Worm (Caenorhabditis elegans) whole organism, L4 larva: ENCODE results near the gene mig-21.

Experiments used
- R02D3.7 ChIP-seq: fragments of 150-350 bp; sonication (generic microtip); optimal IDR thresholded peaks from 3 replicates; lab custom pipeline; 2014; ENCODE audit warnings: missing biosample characterization, missing genetic modification characterization
- T26A8.4 ChIP-seq: fragments of 200-800 bp; sonication (Bioruptor generic); IDR thresholded peaks from 2 replicates; pipeline ENCODE4 v1.3.6; 2022; ENCODE audit warnings: missing genetic modification characterization, missing compliant biosample characterization
- Y48G9A.11 ChIP-seq: fragments of 200-800 bp; sonication (Bioruptor generic); IDR thresholded peaks from 2 replicates; pipeline ENCODE4 v1.3.6; 2022; ENCODE audit warnings: missing genetic modification reagents, missing genetic modification characterization, missing compliant biosample characterization
- Y75B8A.6 ChIP-seq: fragments of 200-800 bp; sonication (Bioruptor generic); IDR thresholded peaks from 2 replicates; pipeline ENCODE4 v1.3.6; 2022; ENCODE audit warnings: missing genetic modification reagents, missing genetic modification characterization, missing compliant biosample characterization
- ZK337.2 ChIP-seq: fragments of 200-800 bp; sonication (Bioruptor generic); IDR thresholded peaks from 2 replicates; pipeline ENCODE4 v1.3.6; 2022; ENCODE audit warnings: missing genetic modification reagents, missing genetic modification characterization, missing compliant biosample characterization
- arid-1 ChIP-seq: fragments of 200-800 bp; sonication (Bioruptor generic); conservative IDR thresholded peaks from 2 replicates; pipeline ENCODE4 v1.3.6; 2022; ENCODE audit warnings: missing genetic modification reagents, missing genetic modification characterization, missing compliant biosample characterization
- ceh-44 ChIP-seq: fragments of 200-800 bp; sonication (Bioruptor generic); IDR thresholded peaks from 2 replicates; pipeline ENCODE4 v1.3.6; 2022; ENCODE audit warnings: missing genetic modification reagents, missing genetic modification characterization, missing compliant biosample characterization
- ceh-62 ChIP-seq: sonication (generic microtip); optimal IDR thresholded peaks from 2 replicates; lab custom pipeline; 2017; ENCODE audit warnings: missing biosample characterization, missing genetic modification characterization
- ctbp-1 ChIP-seq: fragments of 200-800 bp; sonication (Bioruptor generic); IDR thresholded peaks from 2 replicates; pipeline ENCODE4 v1.3.6; 2022; ENCODE audit warnings: missing genetic modification reagents, missing genetic modification characterization, missing compliant biosample characterization
- daf-16 ChIP-seq, 3 experiments: sonication (generic microtip); optimal IDR thresholded peaks; 2 replicates each; lab custom pipeline; 2016 to 2017; ENCODE audit warnings: missing genetic modification characterization in 3 of 3, missing genetic modification reagents in 3 of 3, mild to moderate bottlenecking in 2 of 3, missing compliant biosample characterization in 2 of 3, missing biosample characterization in 1 of 3, moderate library complexity in 1 of 3
- dmd-6 ChIP-seq: fragments of 200-800 bp; sonication (Bioruptor generic); IDR thresholded peaks from 2 replicates; pipeline ENCODE4 v1.3.6; 2022; ENCODE audit warnings: missing genetic modification reagents, missing genetic modification characterization, missing compliant biosample characterization
- dmd-9 ChIP-seq: fragments of 200-800 bp; sonication (Bioruptor generic); IDR thresholded peaks from 2 replicates; pipeline ENCODE4 v1.3.6; 2022; ENCODE audit warnings: missing genetic modification reagents, missing genetic modification characterization, missing compliant biosample characterization
- dve-1 ChIP-seq: sonication (generic microtip); optimal IDR thresholded peaks from 2 replicates; lab custom pipeline; 2017; ENCODE audit warnings: antibody characterized with exemption, mild to moderate bottlenecking, missing genetic modification characterization, missing compliant biosample characterization; ENCODE audit not compliant: insufficient read depth
- hif-1 ChIP-seq, 2 experiments: sonication (generic microtip); optimal IDR thresholded peaks; 2 replicates each; lab custom pipeline; 2016 to 2017; ENCODE audit warnings: missing compliant biosample characterization in 2 of 2, missing genetic modification characterization in 2 of 2, missing genetic modification reagents in 2 of 2, missing genotype in 2 of 2, mild to moderate bottlenecking in 1 of 2
- hlh-11 ChIP-seq: fragments of 200-800 bp; sonication (Bioruptor generic); optimal IDR thresholded peaks from 2 replicates; lab custom pipeline; 2018; ENCODE audit warnings: mild to moderate bottlenecking, missing genetic modification characterization, missing compliant biosample characterization
- hlh-30 ChIP-seq: sonication (generic microtip); optimal IDR thresholded peaks from 2 replicates; lab custom pipeline; 2017; ENCODE audit warnings: antibody characterized with exemption, mild to moderate bottlenecking, missing genetic modification characterization, missing compliant biosample characterization; ENCODE audit not compliant: insufficient read depth
- hmg-1.1 ChIP-seq: fragments of 200-800 bp; sonication (Bioruptor generic); IDR thresholded peaks from 2 replicates; pipeline ENCODE4 v1.3.6; 2022; ENCODE audit warnings: missing genetic modification reagents, missing genetic modification characterization, missing compliant biosample characterization
- jun-1 ChIP-seq: fragments of 150-350 bp; optimal IDR thresholded peaks from 2 replicates; lab custom pipeline; 2014; ENCODE audit warnings: missing biosample characterization, missing genetic modification reagents, missing genetic modification characterization
- lim-7 ChIP-seq: fragments of 200-800 bp; sonication (Bioruptor generic); IDR thresholded peaks from 2 replicates; pipeline ENCODE4 v1.3.6; 2022; ENCODE audit warnings: missing genetic modification characterization, missing compliant biosample characterization
- lsy-2 ChIP-seq, 2 experiments: fragments of 150-350 bp in 1 of 2; sonication (generic microtip) in 1 of 2; optimal IDR thresholded peaks; 2 replicates each; lab custom pipeline; 2014 to 2017; ENCODE audit warnings: missing biosample characterization in 2 of 2, missing genetic modification characterization in 2 of 2
- madf-5 ChIP-seq, 2 experiments: fragments of 200-800 bp; sonication (Bioruptor generic); IDR thresholded peaks; 2 replicates each; pipeline ENCODE4 v1.3.6; 2022; ENCODE audit warnings: missing compliant biosample characterization in 2 of 2, missing genetic modification characterization in 2 of 2
- mep-1 ChIP-seq: fragments of 150-350 bp; sonication (generic microtip); optimal IDR thresholded peaks from 3 replicates; lab custom pipeline; 2014; ENCODE audit warnings: missing biosample characterization, missing genetic modification characterization
- mes-2 ChIP-seq: sonication (generic microtip); optimal IDR thresholded peaks from 2 replicates; lab custom pipeline; 2016; ENCODE audit warnings: missing genotype, mild to moderate bottlenecking, missing genetic modification characterization, missing compliant biosample characterization; ENCODE audit not compliant: poor library complexity, severe bottlenecking
- nhr-111 ChIP-seq: fragments of 200-800 bp; sonication (Bioruptor generic); optimal IDR thresholded peaks from 2 replicates; lab custom pipeline; 2018; ENCODE audit warnings: mild to moderate bottlenecking, missing genetic modification characterization, missing compliant biosample characterization
- nhr-28 ChIP-seq: fragments of 150-350 bp; optimal IDR thresholded peaks from 2 replicates; lab custom pipeline; 2014; ENCODE audit warnings: missing biosample characterization, missing genetic modification characterization
- nhr-6 ChIP-seq: fragments of 150-350 bp; optimal IDR thresholded peaks from 2 replicates; lab custom pipeline; 2014; ENCODE audit warnings: missing biosample characterization, missing genetic modification characterization
- pha-4 ChIP-seq, 2 experiments: fragments of 150-350 bp in 1 of 2; fragments of 200-800 bp in 1 of 2; sonication (Bioruptor generic) in 1 of 2; IDR thresholded peaks in 1 of 2; optimal IDR thresholded peaks in 1 of 2; 2 replicates each; pipeline versions ENCODE4 v1.3.6 to Lab custom; 2014 to 2022; ENCODE audit warnings: missing genetic modification characterization in 2 of 2, missing genetic modification reagents in 2 of 2, missing biosample characterization in 1 of 2, missing compliant biosample characterization in 1 of 2
- rbr-2 ChIP-seq: sonication (generic microtip); optimal IDR thresholded peaks from 2 replicates; lab custom pipeline; 2016; ENCODE audit warnings: missing genotype, missing genetic modification characterization, missing compliant biosample characterization
- sdz-12 ChIP-seq: fragments of 200-800 bp; sonication (Bioruptor generic); optimal IDR thresholded peaks from 2 replicates; lab custom pipeline; 2018; ENCODE audit warnings: mild to moderate bottlenecking, missing genetic modification characterization, missing compliant biosample characterization
- spr-1 ChIP-seq: sonication (generic microtip); optimal IDR thresholded peaks from 2 replicates; lab custom pipeline; 2016; ENCODE audit warnings: mild to moderate bottlenecking, missing genetic modification characterization, missing compliant biosample characterization
- zip-11 ChIP-seq: fragments of 200-800 bp; sonication (Bioruptor generic); IDR thresholded peaks from 2 replicates; pipeline ENCODE4 v1.3.6; 2022; ENCODE audit warnings: missing genetic modification characterization, missing compliant biosample characterization

The mig-21 gene

DNA sequence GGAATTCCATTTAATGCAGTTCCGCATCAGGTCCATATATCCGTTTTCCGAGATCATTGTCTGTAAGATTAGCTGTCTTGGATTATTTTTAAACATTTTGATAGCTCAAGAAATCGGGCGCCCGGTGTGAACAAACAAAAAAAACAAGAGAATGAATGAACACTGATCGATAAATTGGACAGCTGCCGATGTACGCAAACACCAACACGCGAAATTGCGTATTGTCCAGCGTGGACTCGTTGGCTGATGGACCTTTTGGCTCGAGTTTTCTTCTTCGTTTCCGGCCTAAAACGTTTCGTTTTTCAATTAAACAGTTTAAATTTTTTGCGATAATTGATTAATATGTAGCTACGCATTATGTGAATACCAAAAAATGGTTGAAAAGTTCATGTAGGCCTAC lies 27.9 kb upstream of the mig-21 start, which contains the start of gene dpff-1:
dpff-1 (minus strand) TSS at position 288 of the 400 bp plus-strand sequence.
- TF ChIP-seq hmg-1.1 (GFP tag; lab: Robert Waterston, UW) (peak; percentile 39; the same call in 1 of the 2 replicates), lsy-2 (tag; optimal IDR thresholded peaks at IDR 0.05; lab: Kevin White, UChicago) (peak in 1 of 2 experiments; percentile 43), dmd-6 (GFP tag; lab: Robert Waterston, UW) (0 out of 2 replicates have a peak, but pooled peaks have one; percentile 7), mes-2 (peak; percentile 64), sdz-12 (GFP tag; lab: Kevin White, UChicago) (no peak), hif-1 (tag; optimal IDR thresholded peaks at IDR 0.05; lab: Kevin White, UChicago) (no peak), jun-1 (tag; lab: Kevin White, UChicago) (no peak), ceh-44 (GFP tag; lab: Robert Waterston, UW) (no peak), mep-1 (tag; lab: Kevin White, UChicago) (peak; percentile 12), hlh-11 (tag; lab: Kevin White, UChicago) (peak; percentile 12), dve-1 (tag; lab: Kevin White, UChicago) (peak; percentile 30), hlh-30 (tag; lab: Kevin White, UChicago) (peak; percentile 16), spr-1 (tag; lab: Kevin White, UChicago) (no peak)

ce11 chrIII:5902558-5902957 lies 24.4 kb upstream of the mig-21 start:
- TF ChIP-seq R02D3.7 (tag; lab: Kevin White, UChicago) = no peak
- TF ChIP-seq hlh-11 (tag; lab: Kevin White, UChicago) = no peak
- TF ChIP-seq zip-11 (GFP tag; lab: Robert Waterston, UW) = no peak
- no peak for TF ChIP-seq nhr-111 (GFP tag; lab: Kevin White, UChicago)
- TF ChIP-seq lim-7 (GFP tag; lab: Robert Waterston, UW) = no peak
- TF ChIP-seq arid-1 (GFP tag; lab: Robert Waterston, UW) = no peak
- no peak for TF ChIP-seq ceh-44 (GFP tag; lab: Robert Waterston, UW)
- no peak for TF ChIP-seq Y75B8A.6 (GFP tag; lab: Robert Waterston, UW)
- TF ChIP-seq dmd-9 = no peak
- TF ChIP-seq ceh-62 (tag; lab: Kevin White, UChicago) = no peak
- no peak for TF ChIP-seq rbr-2 (tag; lab: Kevin White, UChicago)
- no peak for TF ChIP-seq ZK337.2 (GFP tag; lab: Robert Waterston, UW)

DNA sequence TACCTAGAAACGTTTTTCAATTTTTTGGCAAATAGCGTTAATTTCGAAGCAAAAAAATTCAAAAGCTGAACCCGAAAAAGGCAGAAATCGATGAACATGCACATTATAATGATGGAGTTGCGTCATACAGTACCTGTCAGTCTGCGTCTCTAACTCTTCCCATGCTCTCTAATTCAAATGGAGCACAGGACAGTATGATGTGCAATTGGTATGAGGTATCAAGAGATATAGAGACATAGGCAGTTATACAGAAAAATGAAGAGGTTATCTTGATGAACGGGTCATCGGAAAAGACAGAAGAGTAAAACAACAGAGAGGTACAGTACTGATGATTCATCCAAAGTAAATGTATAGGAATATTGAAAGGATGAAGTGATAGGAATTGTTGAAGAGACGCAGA lies 22.5 kb upstream of the mig-21 start:
- TF ChIP-seq hlh-11 (tag; lab: Kevin White, UChicago) (peak; percentile 23), madf-5 (GFP tag; IDR thresholded peaks at IDR 0.05; lab: Robert Waterston, UW) (no peak), lsy-2 (tag; optimal IDR thresholded peaks at IDR 0.05; lab: Kevin White, UChicago) (peak in 1 of 2 experiments; percentile 58), dve-1 (tag; lab: Kevin White, UChicago) (peak; percentile 52), daf-16 (GFP tag; optimal IDR thresholded peaks at IDR 0.05; lab: Kevin White, UChicago) (no peak), daf-16 (tag; optimal IDR thresholded peaks at IDR 0.05; lab: Kevin White, UChicago) (peak; percentile 18), ctbp-1 (GFP tag; lab: Robert Waterston, UW) (no peak), nhr-28 (tag; lab: Kevin White, UChicago) (peak; percentile 10), T26A8.4 (no peak), mep-1 (tag; lab: Kevin White, UChicago) (peak; percentile 44), nhr-6 (tag; lab: Kevin White, UChicago) (peak; percentile 96), pha-4 (GFP tag; IDR thresholded peaks at IDR 0.05; lab: Robert Waterston, UW) (no peak), pha-4 (tag; optimal IDR thresholded peaks at IDR 0.05; lab: Kevin White, UChicago) (peak; percentile 22)

DNA sequence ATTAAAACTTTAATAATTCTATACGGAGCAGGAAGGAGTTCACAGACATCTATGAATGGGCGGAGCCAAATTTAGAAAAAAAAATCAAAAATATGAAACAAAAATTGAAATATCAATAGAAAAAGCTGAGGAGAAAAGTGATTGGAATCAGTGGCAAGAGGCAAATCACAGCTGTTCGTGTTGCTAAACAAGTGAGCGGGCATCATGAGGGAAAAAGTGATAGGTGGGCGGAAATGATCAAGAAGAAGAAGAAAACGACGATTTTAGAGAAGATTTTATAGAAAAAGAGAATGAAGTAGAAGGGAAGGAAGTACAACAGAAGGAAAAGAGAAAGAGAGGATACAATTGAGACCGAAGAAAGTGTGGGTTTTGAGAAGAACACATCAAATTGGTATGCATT lies 20.5 kb upstream of the mig-21 start:
- TF ChIP-seq Y48G9A.11 (GFP tag; lab: Robert Waterston, UW) (no peak), hlh-11 (tag; lab: Kevin White, UChicago) (peak; percentile 24)
- TF ChIP-seq, all 104 proteins: peak for 1
